Fruit fly (Drosophila melanogaster): ENCODE results near the gene Catsup.

DNA sequence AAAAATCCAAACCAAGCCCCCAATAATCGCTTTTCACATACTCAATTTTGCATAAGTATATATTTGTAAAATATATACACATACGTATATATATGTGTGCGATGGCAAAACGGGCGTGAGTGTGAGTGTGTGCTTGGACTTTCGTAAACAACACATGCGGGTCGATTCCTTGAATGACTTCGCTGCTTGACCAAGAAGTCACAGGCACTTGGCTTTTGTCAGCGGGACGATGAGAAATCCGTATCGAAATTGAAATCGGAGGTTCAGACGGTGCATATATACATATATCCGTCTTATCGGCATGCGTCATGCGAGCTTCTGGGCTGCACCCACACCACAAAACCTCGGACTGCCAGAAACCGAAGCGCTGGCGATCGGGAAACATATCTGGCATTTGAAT lies 6.6 kb upstream of the Catsup start:
- TF ChIP-seq rn (GFP tag; IDR thresholded peaks at IDR 0.05): no peak
- TF ChIP-seq CG8159 (tag; optimal IDR thresholded peaks at IDR 0.05): no peak
- TF ChIP-seq Pif1B (GFP tag; optimal IDR thresholded peaks at IDR 0.05): peak; percentile 15
- TF ChIP-seq CG34367 (tag; optimal IDR thresholded peaks at IDR 0.05): no peak
- no peak for TF ChIP-seq Ets98B (GFP tag; IDR thresholded peaks at IDR 0.05)
- no peak for TF ChIP-seq Pif1A (GFP tag; optimal IDR thresholded peaks at IDR 0.05)
- TF ChIP-seq EcR (GFP tag; optimal IDR thresholded peaks at IDR 0.05): no peak
